Fruit fly (Drosophila melanogaster): ENCODE data around the gene CG17154.

DNA sequence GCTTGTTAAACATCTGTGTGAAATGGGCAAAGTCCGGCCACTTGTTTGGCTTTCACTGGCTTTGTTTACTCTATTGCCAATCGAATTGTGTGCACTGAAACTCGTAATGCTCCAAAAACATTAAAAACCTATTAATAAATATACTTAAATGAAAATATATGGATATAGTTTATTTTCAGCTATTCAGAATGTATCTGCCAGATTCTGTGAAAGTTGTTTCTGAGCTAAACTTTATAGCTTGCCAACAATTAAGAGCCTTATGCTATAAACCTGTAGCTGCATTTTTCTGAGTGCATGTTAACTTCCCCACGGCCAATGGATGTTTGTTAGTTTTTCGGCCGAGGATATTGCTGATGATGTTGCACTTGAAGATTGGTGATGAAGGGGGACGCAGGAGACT lies 28.3 kb upstream of the CG17154 start:
- no peak for TF ChIP-seq CG33017 (tag; optimal IDR thresholded peaks at IDR 0.05)
- TF ChIP-seq CG7045 (GFP tag; optimal IDR thresholded peaks at IDR 0.05): no peak
- no peak for TF ChIP-seq CG11617 (GFP tag; optimal IDR thresholded peaks at IDR 0.05)
- TF ChIP-seq Crg-1 (GFP tag; optimal IDR thresholded peaks at IDR 0.05): no peak
- no peak for TF ChIP-seq kay (GFP tag; ENCODE audit: borderline replicate concordance)
- TF ChIP-seq Mnt (GFP tag; optimal IDR thresholded peaks at IDR 0.05): no peak
- no peak for TF ChIP-seq CG14711 (tag; optimal IDR thresholded peaks at IDR 0.05)
- no peak for TF ChIP-seq tj (GFP tag; optimal IDR thresholded peaks at IDR 0.05)
